Worm (Caenorhabditis elegans): ENCODE measurements around the gene rps-29.

The rps-29 gene

DNA sequence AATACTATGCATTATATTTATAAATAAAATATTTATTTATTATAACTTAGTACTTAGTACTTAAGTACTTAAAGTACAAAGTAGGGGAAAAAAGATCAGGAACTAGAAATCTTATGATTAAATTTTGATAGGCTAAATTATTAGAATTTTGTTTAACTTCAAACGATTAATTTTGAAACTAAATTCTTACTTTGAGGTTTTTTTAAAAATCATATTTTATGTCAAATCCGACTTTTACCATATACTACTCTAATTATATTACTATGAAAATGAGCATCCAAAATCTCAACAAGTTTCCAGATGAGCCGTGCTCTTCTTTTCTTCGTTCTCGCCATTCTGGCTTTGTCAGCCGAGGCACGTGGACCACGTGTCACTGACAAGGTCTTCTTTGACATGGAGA, 21.0 kb upstream of the rps-29 start, which contains the start of gene cyn-6:
cyn-6 (plus strand) TSS at position 301 of the 400 bp plus-strand sequence.
- TF ChIP-seq him-1 (tag; optimal IDR thresholded peaks at IDR 0.05) (no peak), dao-5 (tag; optimal IDR thresholded peaks at IDR 0.05) (no peak), W03F9.2 (tag; optimal IDR thresholded peaks at IDR 0.05) (no peak)

- TF ChIP-seq W03F9.2 (tag; optimal IDR thresholded peaks at IDR 0.05) (no peak), dao-5 (tag; optimal IDR thresholded peaks at IDR 0.05) (no peak), him-1 (tag; optimal IDR thresholded peaks at IDR 0.05) (no peak)
These were observed 18.7 kb upstream of the rps-29 start for ce11 chrIII:775443-775842.

- TF ChIP-seq him-1 (tag; optimal IDR thresholded peaks at IDR 0.05) (no peak), dao-5 (tag; optimal IDR thresholded peaks at IDR 0.05) (no peak), W03F9.2 (tag; optimal IDR thresholded peaks at IDR 0.05) (no peak)
These were observed 15.3 kb upstream of the rps-29 start, which contains the start of gene alh-11 for ce11 chrIII:778771-779170. Gene alh-11 (minus strand): TSS chrIII:778871.

- no peak for TF ChIP-seq him-1 (tag; optimal IDR thresholded peaks at IDR 0.05)
- no peak for TF ChIP-seq W03F9.2 (tag; optimal IDR thresholded peaks at IDR 0.05)
- no peak for TF ChIP-seq dao-5 (tag; optimal IDR thresholded peaks at IDR 0.05)
These were observed 11.6 kb upstream of the rps-29 start for ce11 chrIII:782503-782902.

DNA sequence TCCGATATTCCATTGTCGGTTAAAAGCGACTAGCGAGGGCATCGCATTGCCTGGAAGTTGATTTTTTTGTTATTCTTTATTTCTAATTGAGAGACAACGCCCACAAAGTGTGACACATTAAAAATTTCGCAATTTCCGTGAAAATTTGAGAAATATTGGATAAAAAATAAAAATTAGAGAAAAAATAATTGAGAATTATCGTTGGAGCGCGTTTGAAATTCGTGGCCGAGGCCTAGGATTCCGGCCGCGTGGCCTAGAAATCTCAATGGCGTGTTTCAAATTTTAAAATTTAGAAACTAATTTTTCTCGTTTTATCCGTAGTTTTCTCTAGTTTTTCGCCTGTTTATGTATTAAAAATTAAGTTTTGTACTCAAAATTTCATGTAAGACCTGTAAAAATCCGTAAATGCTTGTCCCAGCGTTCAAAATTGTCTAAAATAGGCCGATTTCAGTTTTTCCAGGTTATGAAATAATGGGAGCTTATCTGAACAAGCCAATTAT, 10.8 kb upstream of the rps-29 start, which contains the start of the genes dagl-2 and ppm-1.G:
dagl-2 (minus strand) TSS at position 52 of the 500 bp plus-strand sequence.
ppm-1.G (plus strand) TSS at position 450 of the 500 bp plus-strand sequence.
- peak; percentile 82 for TF ChIP-seq W03F9.2 (tag; optimal IDR thresholded peaks at IDR 0.05)
- TF ChIP-seq dao-5 (tag; optimal IDR thresholded peaks at IDR 0.05) = no peak
- TF ChIP-seq him-1 (tag; optimal IDR thresholded peaks at IDR 0.05) = no peak

DNA sequence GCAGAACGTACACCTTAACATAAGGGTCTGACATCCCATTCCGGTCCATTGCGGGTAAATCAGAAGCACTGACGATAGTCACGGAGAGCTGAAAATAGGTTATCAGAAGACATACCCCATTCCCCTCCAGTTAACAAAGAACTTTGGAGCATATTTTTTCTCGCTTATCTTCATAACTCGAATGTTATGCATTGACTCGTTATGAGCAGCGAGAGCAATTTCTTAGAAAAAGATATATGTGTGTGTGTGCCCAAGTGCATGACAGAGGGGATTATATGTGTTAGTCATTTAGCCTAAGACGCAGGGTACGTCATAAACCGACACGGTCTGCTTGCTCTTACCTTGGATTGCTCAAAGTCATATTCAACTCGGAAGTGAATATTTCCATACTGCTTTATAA, 4.5 kb upstream of the rps-29 start:
- TF ChIP-seq dao-5 (tag; optimal IDR thresholded peaks at IDR 0.05) (no peak), him-1 (tag; optimal IDR thresholded peaks at IDR 0.05) (no peak), W03F9.2 (tag; optimal IDR thresholded peaks at IDR 0.05) (no peak)

- TF ChIP-seq him-1 (tag; optimal IDR thresholded peaks at IDR 0.05) (no peak), W03F9.2 (tag; optimal IDR thresholded peaks at IDR 0.05) (no peak), dao-5 (tag; optimal IDR thresholded peaks at IDR 0.05) (no peak)
These were observed 3.5 kb upstream of the rps-29 start for ce11 chrIII:790591-790990.

- TF ChIP-seq dao-5 (tag; optimal IDR thresholded peaks at IDR 0.05) (no peak), him-1 (tag; optimal IDR thresholded peaks at IDR 0.05) (peak; percentile 35), W03F9.2 (tag; optimal IDR thresholded peaks at IDR 0.05) (peak; percentile 42)
These were observed 505 bp upstream of the rps-29 start, which contains the start of gene snt-2 for ce11 chrIII:793595-793994. Gene snt-2 (minus strand): TSS chrIII:793733.

DNA sequence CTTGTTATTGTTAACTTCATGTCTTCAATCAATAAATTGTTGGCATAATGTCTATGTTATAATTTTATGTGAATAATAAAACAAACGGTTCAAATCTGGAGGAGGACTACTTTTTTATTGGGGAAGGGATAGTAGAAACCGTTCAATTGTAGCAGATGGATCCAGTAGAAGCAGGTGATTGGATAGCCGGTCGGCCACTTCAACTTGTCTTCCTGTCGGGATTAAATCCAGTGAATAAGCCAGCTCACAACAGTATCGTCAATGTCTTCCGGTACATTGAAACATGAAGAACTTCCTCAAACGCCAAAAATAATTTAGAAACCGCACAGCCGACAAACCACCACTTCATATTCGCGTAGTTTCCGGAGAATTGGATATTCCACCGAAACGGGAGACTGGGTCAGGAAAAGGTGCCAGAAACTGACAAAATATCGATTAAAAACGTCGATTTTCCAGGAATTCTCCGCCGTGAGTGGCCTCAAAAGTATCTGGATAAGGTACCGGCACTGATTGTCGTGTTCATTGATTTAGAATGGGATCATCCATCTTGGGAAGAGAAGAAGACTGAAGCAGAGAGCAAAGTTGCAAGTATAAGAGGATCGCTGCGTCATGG, 990 bp downstream of the rps-29 start, which contains the start of gene trpp-11:
trpp-11 (plus strand) TSS at position 153 of the 613 bp plus-strand sequence.
- TF ChIP-seq W03F9.2 (tag; optimal IDR thresholded peaks at IDR 0.05) = no peak
- TF ChIP-seq him-1 (tag; optimal IDR thresholded peaks at IDR 0.05) = no peak
- no peak for TF ChIP-seq dao-5 (tag; optimal IDR thresholded peaks at IDR 0.05)

- TF ChIP-seq him-1 (tag; optimal IDR thresholded peaks at IDR 0.05) (no peak), W03F9.2 (tag; optimal IDR thresholded peaks at IDR 0.05) (no peak), dao-5 (tag; optimal IDR thresholded peaks at IDR 0.05) (no peak)
These were observed 3.4 kb downstream of the rps-29 start for ce11 chrIII:797507-797906.

- TF ChIP-seq him-1 (tag; optimal IDR thresholded peaks at IDR 0.05) (no peak), W03F9.2 (tag; optimal IDR thresholded peaks at IDR 0.05) (no peak), dao-5 (tag; optimal IDR thresholded peaks at IDR 0.05) (no peak)
These were observed 7.9 kb downstream of the rps-29 start for ce11 chrIII:802041-802440.

- TF ChIP-seq W03F9.2 (tag; optimal IDR thresholded peaks at IDR 0.05) (no peak), him-1 (tag; optimal IDR thresholded peaks at IDR 0.05) (no peak), dao-5 (tag; optimal IDR thresholded peaks at IDR 0.05) (no peak)
These were observed 17.4 kb downstream of the rps-29 start, which contains the start of gene daf-7 for ce11 chrIII:811544-811943. Gene daf-7 (plus strand): TSS chrIII:811844.

- TF ChIP-seq dao-5 (tag; optimal IDR thresholded peaks at IDR 0.05) (no peak), W03F9.2 (tag; optimal IDR thresholded peaks at IDR 0.05) (no peak)
These were observed 21.7 kb downstream of the rps-29 start, which contains the start of gene dac-1 for ce11 chrIII:815845-816244. Gene dac-1 (plus strand): TSS chrIII:816145.

DNA sequence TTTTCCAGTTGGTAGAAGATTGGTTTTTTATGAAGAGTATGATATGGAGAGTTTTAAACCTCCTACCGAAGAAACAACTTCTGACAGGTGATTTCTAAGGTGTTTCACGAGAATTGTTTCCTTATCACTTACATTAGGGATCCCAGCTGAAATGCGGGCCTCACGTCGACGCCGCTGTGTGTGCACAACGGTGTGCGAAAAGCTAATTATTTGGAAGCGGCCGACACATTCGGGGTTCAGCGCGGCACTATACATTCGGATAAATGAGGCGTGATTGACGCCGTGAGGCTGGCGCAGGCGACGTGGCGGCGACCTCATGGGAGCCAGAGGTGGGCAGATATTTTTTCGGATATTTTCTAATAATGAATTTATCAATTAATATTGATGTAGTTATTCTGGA, 25.2 kb downstream of the rps-29 start:
- TF ChIP-seq dao-5 (tag; optimal IDR thresholded peaks at IDR 0.05) (no peak), him-1 (tag; optimal IDR thresholded peaks at IDR 0.05) (no peak), W03F9.2 (tag; optimal IDR thresholded peaks at IDR 0.05) (no peak)
